Worm (Caenorhabditis elegans) whole organism, L3 larva: ENCODE data around the gene F08D12.12.

ENCODE experiments used
- aly-2 ChIP-seq: fragments of 150-350 bp; optimal IDR thresholded peaks from 2 replicates; lab custom pipeline; 2014; ENCODE audit warnings: missing biosample characterization, missing genetic modification characterization
- egl-27 ChIP-seq: sonication (generic microtip); optimal IDR thresholded peaks from 4 replicates; lab custom pipeline; 2017; ENCODE audit warnings: missing biosample characterization, missing genetic modification reagents, missing genetic modification characterization
- elt-1 ChIP-seq: fragments of 150-350 bp; optimal IDR thresholded peaks from 2 replicates; lab custom pipeline; 2014; ENCODE audit warnings: missing biosample characterization, missing genetic modification characterization
- eor-1 ChIP-seq, 2 experiments: fragments of 150-350 bp; optimal IDR thresholded peaks; 2 replicates each; lab custom pipeline; 2014 to 2018; ENCODE audit warnings: missing biosample characterization in 2 of 2, missing genetic modification characterization in 2 of 2
- jun-1 ChIP-seq: fragments of 150-350 bp; optimal IDR thresholded peaks from 2 replicates; lab custom pipeline; 2014; ENCODE audit warnings: missing biosample characterization, missing genetic modification reagents, missing genetic modification characterization
- mdl-1 ChIP-seq: fragments of 150-350 bp; optimal IDR thresholded peaks from 2 replicates; lab custom pipeline; 2014; ENCODE audit warnings: missing biosample characterization, missing genetic modification characterization
- nhr-11 ChIP-seq: fragments of 150-350 bp; optimal IDR thresholded peaks from 2 replicates; lab custom pipeline; 2014; ENCODE audit warnings: missing biosample characterization, missing genetic modification characterization
- nhr-12 ChIP-seq: fragments of 150-350 bp; optimal IDR thresholded peaks from 2 replicates; lab custom pipeline; 2014; ENCODE audit warnings: missing biosample characterization, missing genetic modification characterization
- nhr-25 ChIP-seq: sonication (generic microtip); optimal IDR thresholded peaks from 2 replicates; lab custom pipeline; 2017; ENCODE audit warnings: missing biosample characterization, missing genetic modification characterization
- snpc-4 ChIP-seq: fragments of 150-350 bp; optimal IDR thresholded peaks from 2 replicates; lab custom pipeline; 2014; ENCODE audit warnings: missing biosample characterization, missing genetic modification characterization
- unc-39 ChIP-seq: sonication (generic microtip); optimal IDR thresholded peaks from 4 replicates; lab custom pipeline; 2017; ENCODE audit warnings: missing biosample characterization, missing genetic modification characterization
- unc-62 ChIP-seq: fragments of 150-350 bp; sonication (generic microtip); optimal IDR thresholded peaks from 4 replicates; lab custom pipeline; 2014; ENCODE audit warnings: missing biosample characterization, missing genetic modification reagents, missing genetic modification characterization
- ztf-11 ChIP-seq: fragments of 150-350 bp; optimal IDR thresholded peaks from 2 replicates; lab custom pipeline; 2014; ENCODE audit warnings: missing biosample characterization, missing genetic modification characterization
- ztf-4 ChIP-seq: fragments of 150-350 bp; optimal IDR thresholded peaks from 2 replicates; lab custom pipeline; 2014; ENCODE audit warnings: missing biosample characterization, missing genetic modification characterization

DNA sequence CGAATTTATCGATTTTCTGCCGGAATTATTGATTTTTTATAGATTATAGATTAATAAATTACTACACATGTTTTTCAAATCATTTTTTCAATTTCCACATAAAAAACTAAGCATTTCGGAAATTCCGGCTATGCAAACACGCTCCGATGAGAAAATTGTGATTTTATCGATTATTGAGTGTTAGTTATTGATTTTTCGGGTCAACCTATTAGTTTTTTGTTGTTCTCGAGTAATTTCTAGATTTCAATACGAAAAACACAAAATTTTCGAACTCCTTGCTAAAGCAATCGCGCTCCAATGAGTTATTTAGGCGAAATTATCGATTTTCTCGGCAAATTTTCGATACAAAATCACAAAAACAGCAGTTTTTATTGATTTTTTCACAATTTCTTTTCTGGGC, 8.5 kb upstream of the F08D12.12 start:
- TF ChIP-seq eor-1 (tag; optimal IDR thresholded peaks at IDR 0.05; lab: Kevin White, UChicago) = no peak
- no peak for TF ChIP-seq snpc-4
- TF ChIP-seq nhr-25 (tag; lab: Kevin White, UChicago) = no peak
- TF ChIP-seq elt-1 (tag; lab: Kevin White, UChicago) = no peak
- TF ChIP-seq ztf-4 (tag; lab: Kevin White, UChicago) = no peak
- TF ChIP-seq nhr-11 (tag; lab: Kevin White, UChicago) = no peak
- TF ChIP-seq nhr-12 (tag; lab: Kevin White, UChicago) = no peak
- no peak for TF ChIP-seq unc-62 (GFP tag; lab: Kevin White, UChicago)
- TF ChIP-seq unc-39 = no peak
- no peak for TF ChIP-seq egl-27
- no peak for TF ChIP-seq jun-1
- no peak for TF ChIP-seq aly-2
- TF ChIP-seq ztf-11 = no peak
- no peak for TF ChIP-seq mdl-1 (tag; lab: Kevin White, UChicago)
